Worm (Caenorhabditis elegans) whole organism, L3 larva: ENCODE measurements around the gene R02D5.9.

ENCODE experiments used
- R02D3.7 ChIP-seq: fragments of 150-350 bp; optimal IDR thresholded peaks from 2 replicates; lab custom pipeline; 2014; ENCODE audit warnings: missing biosample characterization, missing genetic modification characterization
- ZK546.5 ChIP-seq: sonication (generic microtip); optimal IDR thresholded peaks from 2 replicates; lab custom pipeline; 2017; ENCODE audit warnings: missing biosample characterization, missing genetic modification characterization
- aly-2 ChIP-seq: fragments of 150-350 bp; optimal IDR thresholded peaks from 2 replicates; lab custom pipeline; 2014; ENCODE audit warnings: missing biosample characterization, missing genetic modification characterization
- ama-1 ChIP-seq: fragments of 150-350 bp; optimal IDR thresholded peaks from 2 replicates; lab custom pipeline; 2018
- ceh-28 ChIP-seq: fragments of 150-350 bp; optimal IDR thresholded peaks from 2 replicates; lab custom pipeline; 2014; ENCODE audit warnings: missing biosample characterization, missing genetic modification reagents, missing genetic modification characterization
- ceh-82 ChIP-seq: fragments of 150-350 bp; optimal IDR thresholded peaks from 2 replicates; lab custom pipeline; 2014; ENCODE audit warnings: missing biosample characterization, missing genetic modification characterization
- ceh-9 ChIP-seq: sonication (generic microtip); optimal IDR thresholded peaks from 2 replicates; lab custom pipeline; 2018; ENCODE audit warnings: missing biosample characterization, missing genetic modification characterization
- egl-27 ChIP-seq: sonication (generic microtip); optimal IDR thresholded peaks from 4 replicates; lab custom pipeline; 2017; ENCODE audit warnings: missing biosample characterization, missing genetic modification reagents, missing genetic modification characterization
- egl-5 ChIP-seq: fragments of 150-350 bp; optimal IDR thresholded peaks from 2 replicates; lab custom pipeline; 2017; ENCODE audit warnings: missing biosample characterization, missing genetic modification reagents, missing genetic modification characterization, inconsistent platforms
- elt-1 ChIP-seq: fragments of 150-350 bp; optimal IDR thresholded peaks from 2 replicates; lab custom pipeline; 2014; ENCODE audit warnings: missing biosample characterization, missing genetic modification characterization
- elt-2 ChIP-seq: sonication (generic microtip); optimal IDR thresholded peaks from 2 replicates; lab custom pipeline; 2016; ENCODE audit warnings: missing genetic modification reagents, mild to moderate bottlenecking, missing genetic modification characterization, missing compliant biosample characterization
- eor-1 ChIP-seq, 2 experiments: fragments of 150-350 bp; optimal IDR thresholded peaks; 2 replicates each; lab custom pipeline; 2014 to 2018; ENCODE audit warnings: missing biosample characterization in 2 of 2, missing genetic modification characterization in 2 of 2
- fkh-10 ChIP-seq: sonication (generic microtip); optimal IDR thresholded peaks from 2 replicates; lab custom pipeline; 2017; ENCODE audit warnings: missing biosample characterization, missing genetic modification reagents, missing genetic modification characterization
- fkh-2 ChIP-seq: fragments of 150-350 bp; optimal IDR thresholded peaks from 2 replicates; lab custom pipeline; 2014; ENCODE audit warnings: missing biosample characterization, missing genetic modification reagents, missing genetic modification characterization
- fos-1 ChIP-seq: fragments of 150-350 bp; optimal IDR thresholded peaks from 2 replicates; lab custom pipeline; 2014; ENCODE audit warnings: missing biosample characterization, missing genetic modification characterization
- hmg-11 ChIP-seq: sonication (generic microtip); optimal IDR thresholded peaks from 2 replicates; lab custom pipeline; 2016; ENCODE audit warnings: missing genetic modification characterization, missing compliant biosample characterization
- lin-15B ChIP-seq: fragments of 150-350 bp; optimal IDR thresholded peaks from 2 replicates; lab custom pipeline; 2014; ENCODE audit warnings: missing biosample characterization, missing genetic modification characterization
- lin-39 ChIP-seq: fragments of 150-350 bp; optimal IDR thresholded peaks from 2 replicates; lab custom pipeline; 2018; ENCODE audit warnings: missing biosample characterization, missing genetic modification reagents, missing genetic modification characterization
- lsy-12 ChIP-seq: sonication (generic microtip); optimal IDR thresholded peaks from 2 replicates; lab custom pipeline; 2016; ENCODE audit warnings: mild to moderate bottlenecking, missing genetic modification characterization, missing compliant biosample characterization
- mdl-1 ChIP-seq: fragments of 150-350 bp; optimal IDR thresholded peaks from 2 replicates; lab custom pipeline; 2014; ENCODE audit warnings: missing biosample characterization, missing genetic modification characterization
- mml-1 ChIP-seq: fragments of 150-350 bp; sonication (generic microtip); optimal IDR thresholded peaks from 3 replicates; lab custom pipeline; 2014; ENCODE audit warnings: missing biosample characterization, missing genetic modification characterization
- nfya-1 ChIP-seq: sonication (generic microtip); optimal IDR thresholded peaks from 2 replicates; lab custom pipeline; 2017; ENCODE audit warnings: missing genetic modification characterization, mild to moderate bottlenecking, missing compliant biosample characterization, antibody characterized with exemption, moderate library complexity; ENCODE audit not compliant: insufficient read depth
- nhr-11 ChIP-seq: fragments of 150-350 bp; optimal IDR thresholded peaks from 2 replicates; lab custom pipeline; 2014; ENCODE audit warnings: missing biosample characterization, missing genetic modification characterization
- nhr-12 ChIP-seq: fragments of 150-350 bp; optimal IDR thresholded peaks from 2 replicates; lab custom pipeline; 2014; ENCODE audit warnings: missing biosample characterization, missing genetic modification characterization
- nhr-23 ChIP-seq: fragments of 150-350 bp; optimal IDR thresholded peaks from 2 replicates; lab custom pipeline; 2014; ENCODE audit warnings: missing biosample characterization, missing genetic modification reagents, missing genetic modification characterization
- nhr-237 ChIP-seq: fragments of 150-350 bp; optimal IDR thresholded peaks from 2 replicates; lab custom pipeline; 2014; ENCODE audit warnings: missing biosample characterization, missing genetic modification characterization
- nhr-25 ChIP-seq: sonication (generic microtip); optimal IDR thresholded peaks from 2 replicates; lab custom pipeline; 2017; ENCODE audit warnings: missing biosample characterization, missing genetic modification characterization
- nhr-28 ChIP-seq: fragments of 150-350 bp; optimal IDR thresholded peaks from 2 replicates; lab custom pipeline; 2014; ENCODE audit warnings: missing biosample characterization, missing genetic modification characterization
- nhr-67 ChIP-seq: fragments of 150-350 bp; optimal IDR thresholded peaks from 2 replicates; lab custom pipeline; 2014; ENCODE audit warnings: missing biosample characterization, missing genetic modification characterization
- nhr-76 ChIP-seq: fragments of 150-350 bp; sonication (generic microtip); optimal IDR thresholded peaks from 5 replicates; lab custom pipeline; 2014; ENCODE audit warnings: missing biosample characterization, missing genetic modification characterization
- nhr-77 ChIP-seq: fragments of 150-350 bp; optimal IDR thresholded peaks from 2 replicates; lab custom pipeline; 2014; ENCODE audit warnings: missing biosample characterization, missing genetic modification characterization
- pha-4 ChIP-seq: fragments of 150-350 bp; optimal IDR thresholded peaks from 2 replicates; lab custom pipeline; 2014; ENCODE audit warnings: missing biosample characterization, missing genetic modification reagents, missing genetic modification characterization
- skn-1 ChIP-seq: fragments of 150-350 bp; optimal IDR thresholded peaks from 2 replicates; lab custom pipeline; 2014; ENCODE audit warnings: missing biosample characterization, missing genetic modification characterization
- snpc-4 ChIP-seq: fragments of 150-350 bp; optimal IDR thresholded peaks from 2 replicates; lab custom pipeline; 2014; ENCODE audit warnings: missing biosample characterization, missing genetic modification characterization
- tbx-2 ChIP-seq: sonication (generic microtip); optimal IDR thresholded peaks from 2 replicates; lab custom pipeline; 2016; ENCODE audit warnings: mild to moderate bottlenecking, missing genetic modification characterization, missing compliant biosample characterization
- unc-39 ChIP-seq: sonication (generic microtip); optimal IDR thresholded peaks from 4 replicates; lab custom pipeline; 2017; ENCODE audit warnings: missing biosample characterization, missing genetic modification characterization
- zag-1 ChIP-seq: fragments of 150-350 bp; optimal IDR thresholded peaks from 2 replicates; lab custom pipeline; 2014; ENCODE audit warnings: missing biosample characterization, missing genetic modification characterization
- ztf-11 ChIP-seq: fragments of 150-350 bp; optimal IDR thresholded peaks from 2 replicates; lab custom pipeline; 2014; ENCODE audit warnings: missing biosample characterization, missing genetic modification characterization

R02D5.9 gene

ce11 chrV:14501136-14501535, 9.8 kb downstream of the R02D5.9 start, which contains the start of gene R02D5.24:
Gene R02D5.24 (plus strand): TSS chrV:14501340.
- peak; percentile 53 for TF ChIP-seq pha-4
- no peak for TF ChIP-seq aly-2 (tag; lab: Kevin White, UChicago)
- TF ChIP-seq fkh-10 (GFP tag; lab: Kevin White, UChicago) = no peak
- TF ChIP-seq, all 47 proteins: peak for 1

- TF ChIP-seq unc-39 (tag; lab: Kevin White, UChicago) (no peak), nhr-28 (tag; lab: Kevin White, UChicago) (no peak), nhr-67 (tag; lab: Kevin White, UChicago) (no peak), nhr-77 (tag; lab: Kevin White, UChicago) (no peak), ztf-11 (tag; lab: Kevin White, UChicago) (no peak), R02D3.7 (no peak), elt-1 (tag; lab: Kevin White, UChicago) (no peak), nhr-237 (no peak), pha-4 (no peak), lsy-12 (no peak), ceh-82 (no peak), fkh-2 (no peak), hmg-11 (tag; lab: Kevin White, UChicago) (no peak), fos-1 (tag; lab: Kevin White, UChicago) (no peak), mml-1 (tag; lab: Kevin White, UChicago) (no peak), nhr-12 (tag; lab: Kevin White, UChicago) (no peak), eor-1 (tag; optimal IDR thresholded peaks at IDR 0.05; lab: Kevin White, UChicago) (no peak), egl-27 (no peak), mdl-1 (tag; lab: Kevin White, UChicago) (no peak), skn-1 (no peak)
Observed at ce11 chrV:14500554-14500953, 10.4 kb downstream of the R02D5.9 start.

- no peak for TF ChIP-seq R02D3.7
- TF ChIP-seq ceh-9 = no peak
- TF ChIP-seq zag-1 (tag; lab: Kevin White, UChicago) = no peak
- TF ChIP-seq nhr-237 = no peak
- no peak for TF ChIP-seq lin-15B (tag; lab: Kevin White, UChicago)
- no peak for TF ChIP-seq ZK546.5 (tag; lab: Kevin White, UChicago)
- no peak for TF ChIP-seq fkh-10 (GFP tag; lab: Kevin White, UChicago)
- peak; percentile 15 for TF ChIP-seq ama-1 (lab: Kevin White, UChicago)
- no peak for TF ChIP-seq mml-1 (tag; lab: Kevin White, UChicago)
- TF ChIP-seq lin-39 = no peak
- TF ChIP-seq fos-1 (tag; lab: Kevin White, UChicago) = no peak
- no peak for TF ChIP-seq fkh-2
- no peak for TF ChIP-seq hmg-11 (tag; lab: Kevin White, UChicago)
- TF ChIP-seq nhr-23 (tag; lab: Kevin White, UChicago) = peak; percentile 16
- TF ChIP-seq tbx-2 = no peak
- TF ChIP-seq skn-1 = no peak
- no peak for TF ChIP-seq ceh-82
- TF ChIP-seq ztf-11 (tag; lab: Kevin White, UChicago) = no peak
- TF ChIP-seq ceh-28 (tag; lab: Kevin White, UChicago) = no peak
- no peak for TF ChIP-seq nhr-76 (tag; lab: Kevin White, UChicago)
- TF ChIP-seq nhr-12 (tag; lab: Kevin White, UChicago) = no peak
- TF ChIP-seq nfya-1 (tag; lab: Kevin White, UChicago) = no peak
- TF ChIP-seq eor-1 (tag; optimal IDR thresholded peaks at IDR 0.05; lab: Kevin White, UChicago) = no peak
- no peak for TF ChIP-seq egl-5 (tag; lab: Kevin White, UChicago)
- no peak for TF ChIP-seq egl-27
- TF ChIP-seq unc-39 (tag; lab: Kevin White, UChicago) = no peak
- TF ChIP-seq nhr-25 (tag; lab: Kevin White, UChicago) = peak; percentile 21
- TF ChIP-seq snpc-4 (tag; lab: Kevin White, UChicago) = no peak
- no peak for TF ChIP-seq mdl-1 (tag; lab: Kevin White, UChicago)
- TF ChIP-seq pha-4 = peak; percentile 59
- no peak for TF ChIP-seq lsy-12
- no peak for TF ChIP-seq elt-2 (tag; lab: Kevin White, UChicago)
- no peak for TF ChIP-seq nhr-28 (tag; lab: Kevin White, UChicago)
- TF ChIP-seq nhr-11 (tag; lab: Kevin White, UChicago) = no peak
Observed at ce11 chrV:14499074-14499864, 11.7 kb downstream of the R02D5.9 start.
